Fruit fly (Drosophila melanogaster): ENCODE measurements around the gene CG3345.

CG3345 gene

dm6 chr2L:294452-295362 is 25.8 kb downstream of the CG3345 start, which contains the start of the genes U2af38 and Stip1:
TSS of gene U2af38 (minus strand) at chr2L:294681.
TSS of gene Stip1 (plus strand) at chr2L:295122.
- TF ChIP-seq croc (GFP tag; conservative IDR thresholded peaks at IDR 0.05): no peak
- peak; percentile 12 for TF ChIP-seq vfl (GFP tag; optimal IDR thresholded peaks at IDR 0.05)
- TF ChIP-seq ind (GFP tag; optimal IDR thresholded peaks at IDR 0.05): peak; percentile 4
- peak in 1 of 3 experiments; percentile 12 for TF ChIP-seq lola (GFP tag; optimal IDR thresholded peaks at IDR 0.05)
- peak; percentile 54 for TF ChIP-seq CTCF (GFP tag; optimal IDR thresholded peaks at IDR 0.05)
- TF ChIP-seq Jarid2 (GFP tag; optimal IDR thresholded peaks at IDR 0.05): no peak
- no peak for TF ChIP-seq CG4360 (GFP tag; IDR thresholded peaks at IDR 0.05)
- TF ChIP-seq dati (GFP tag; IDR thresholded peaks at IDR 0.05): no peak
- peak; percentile 50 for TF ChIP-seq gem (tag; optimal IDR thresholded peaks at IDR 0.05)
- no peak for TF ChIP-seq tio (GFP tag; optimal IDR thresholded peaks at IDR 0.05)
- no peak for TF ChIP-seq eyg (GFP tag; optimal IDR thresholded peaks at IDR 0.05)
- TF ChIP-seq sens-2 (GFP tag; IDR thresholded peaks at IDR 0.05): no peak
- no peak for TF ChIP-seq Hr78 (GFP tag; optimal IDR thresholded peaks at IDR 0.05)
- TF ChIP-seq Fer1 (GFP tag; optimal IDR thresholded peaks at IDR 0.05): no peak
- TF ChIP-seq sna (GFP tag; IDR thresholded peaks at IDR 0.05; ENCODE audit: partially characterized antibody): peak; percentile 54; the same call in 1 of the 2 replicates
- TF ChIP-seq Pdp1 (GFP tag; optimal IDR thresholded peaks at IDR 0.05): peak in 1 of 2 experiments; percentile 11
- TF ChIP-seq amos (GFP tag; IDR thresholded peaks at IDR 0.05; ENCODE audit: partially characterized antibody): peak; percentile 69; the same call in 1 of the 2 replicates
- no peak for TF ChIP-seq CG3407 (GFP tag; optimal IDR thresholded peaks at IDR 0.05)
- no peak for TF ChIP-seq CG2889 (GFP tag; IDR thresholded peaks at IDR 0.05)
- TF ChIP-seq gfzf (GFP tag; optimal IDR thresholded peaks at IDR 0.05): peak; percentile 56
- no peak for TF ChIP-seq CG11398 (GFP tag; optimal IDR thresholded peaks at IDR 0.05)
- TF ChIP-seq CG4707 (GFP tag; optimal IDR thresholded peaks at IDR 0.05): no peak
- TF ChIP-seq pros (GFP tag; optimal IDR thresholded peaks at IDR 0.05): no peak
- no peak for TF ChIP-seq Mes4 (GFP tag; optimal IDR thresholded peaks at IDR 0.05)
- no peak for TF ChIP-seq CG9876 (GFP tag; optimal IDR thresholded peaks at IDR 0.05)
- peak; percentile 61 for TF ChIP-seq pzg (GFP tag; optimal IDR thresholded peaks at IDR 0.05)
- TF ChIP-seq Vsx1 (GFP tag; optimal IDR thresholded peaks at IDR 0.05): no peak
- no peak for TF ChIP-seq fd96Cb (tag; optimal IDR thresholded peaks at IDR 0.05)
- peak; percentile 51 for TF ChIP-seq CG4617 (GFP tag; optimal IDR thresholded peaks at IDR 0.05; ENCODE audit: borderline replicate concordance)
- TF ChIP-seq CG9817 (tag; optimal IDR thresholded peaks at IDR 0.05): peak; percentile 10
- no peak for TF ChIP-seq ttk (GFP tag; IDR thresholded peaks at IDR 0.05)
- no peak for TF ChIP-seq CG12236 (GFP tag; optimal IDR thresholded peaks at IDR 0.05)
- no peak for TF ChIP-seq odd (GFP tag; optimal IDR thresholded peaks at IDR 0.05)
- TF ChIP-seq Doc3 (GFP tag; IDR thresholded peaks at IDR 0.05; ENCODE audit: partially characterized antibody): peak; percentile 61
- TF ChIP-seq CG17328 (GFP tag; IDR thresholded peaks at IDR 0.05): no peak
- TF ChIP-seq jigr1 (GFP tag; IDR thresholded peaks at IDR 0.05): peak; percentile 69; the same call in 1 of the 3 replicates
- peak; percentile 13 for TF ChIP-seq pfk (GFP tag; optimal IDR thresholded peaks at IDR 0.05)
- peak; percentile 63 for TF ChIP-seq rib (GFP tag; IDR thresholded peaks at IDR 0.05)
- no peak for TF ChIP-seq ATbp (GFP tag; optimal IDR thresholded peaks at IDR 0.05)
- TF ChIP-seq CG7928 (GFP tag; optimal IDR thresholded peaks at IDR 0.05): no peak
- TF ChIP-seq ftz-f1 (GFP tag; optimal IDR thresholded peaks at IDR 0.05): no peak
- TF ChIP-seq Hand (GFP tag; optimal IDR thresholded peaks at IDR 0.05): no peak
- no peak for TF ChIP-seq CG12769 (tag; optimal IDR thresholded peaks at IDR 0.05)
- TF ChIP-seq Sox102F (GFP tag; optimal IDR thresholded peaks at IDR 0.05): no peak
- TF ChIP-seq ato (GFP tag; IDR thresholded peaks at IDR 0.05; ENCODE audit: partially characterized antibody): no peak
- no peak for TF ChIP-seq CG16779 (GFP tag; IDR thresholded peaks at IDR 0.05)
- no peak for TF ChIP-seq Ssrp (tag; optimal IDR thresholded peaks at IDR 0.05)
- TF ChIP-seq salm (tag; optimal IDR thresholded peaks at IDR 0.05): no peak
